Worm (Caenorhabditis elegans) whole organism, L4 larva: Measurements from ENCODE around the gene spp-26.

Experiments used
- ZK546.5 ChIP-seq, 2 experiments: sonication (generic microtip); optimal IDR thresholded peaks; 2 replicates each; lab custom pipeline; 2017; ENCODE audit warnings: missing biosample characterization in 2 of 2, missing genetic modification characterization in 2 of 2
- lin-15B ChIP-seq: fragments of 150-350 bp; sonication (generic microtip); optimal IDR thresholded peaks from 3 replicates; lab custom pipeline; 2014; ENCODE audit warnings: missing biosample characterization, missing genetic modification characterization
- lir-3 ChIP-seq: sonication (generic microtip); optimal IDR thresholded peaks from 2 replicates; lab custom pipeline; 2016; ENCODE audit warnings: mild to moderate bottlenecking, missing genetic modification characterization, missing compliant biosample characterization
- nhr-28 ChIP-seq: fragments of 150-350 bp; optimal IDR thresholded peaks from 2 replicates; lab custom pipeline; 2014; ENCODE audit warnings: missing biosample characterization, missing genetic modification characterization
- nhr-76 ChIP-seq: fragments of 150-350 bp; optimal IDR thresholded peaks from 2 replicates; lab custom pipeline; 2014; ENCODE audit warnings: missing biosample characterization, missing genetic modification characterization
- pha-4 ChIP-seq, 2 experiments: fragments of 150-350 bp in 1 of 2; fragments of 200-800 bp in 1 of 2; sonication (Bioruptor generic) in 1 of 2; IDR thresholded peaks in 1 of 2; optimal IDR thresholded peaks in 1 of 2; 2 replicates each; pipeline versions ENCODE4 v1.3.6 to Lab custom; 2014 to 2022; ENCODE audit warnings: missing genetic modification characterization in 2 of 2, missing genetic modification reagents in 2 of 2, missing biosample characterization in 1 of 2, missing compliant biosample characterization in 1 of 2
- spr-1 ChIP-seq: sonication (generic microtip); optimal IDR thresholded peaks from 2 replicates; lab custom pipeline; 2016; ENCODE audit warnings: mild to moderate bottlenecking, missing genetic modification characterization, missing compliant biosample characterization
- ztf-11 ChIP-seq: fragments of 150-350 bp; optimal IDR thresholded peaks from 2 replicates; lab custom pipeline; 2014; ENCODE audit warnings: missing biosample characterization, missing genetic modification characterization

ce11 chrV:6522879-6523497, 36.0 kb downstream of the spp-26 start:
- no peak for TF ChIP-seq pha-4 (GFP tag; IDR thresholded peaks at IDR 0.05; lab: Robert Waterston, UW)
- TF ChIP-seq pha-4 (tag; optimal IDR thresholded peaks at IDR 0.05; lab: Kevin White, UChicago) = no peak
- TF ChIP-seq lin-15B (tag; lab: Kevin White, UChicago) = no peak
- no peak for TF ChIP-seq nhr-76 (tag; lab: Kevin White, UChicago)
- peak; percentile 56 for TF ChIP-seq nhr-28 (tag; lab: Kevin White, UChicago)
- no peak for TF ChIP-seq ZK546.5 (tag; optimal IDR thresholded peaks at IDR 0.05; lab: Kevin White, UChicago)
- no peak for TF ChIP-seq ztf-11 (tag; lab: Kevin White, UChicago)
- TF ChIP-seq lir-3 (tag; lab: Kevin White, UChicago) = no peak
- no peak for TF ChIP-seq spr-1 (tag; lab: Kevin White, UChicago)
